Worm (Caenorhabditis elegans) whole organism, L4 larva: ENCODE measurements around the gene gob-1.

Experiments
- Y75B8A.6 ChIP-seq: fragments of 200-800 bp; sonication (Bioruptor generic); IDR thresholded peaks from 2 replicates; pipeline ENCODE4 v1.3.6; 2022; ENCODE audit warnings: missing genetic modification reagents, missing genetic modification characterization, missing compliant biosample characterization
- ces-1 ChIP-seq: fragments of 150-350 bp; sonication (generic microtip); optimal IDR thresholded peaks from 4 replicates; lab custom pipeline; 2014; ENCODE audit warnings: missing biosample characterization, missing genetic modification reagents, missing genetic modification characterization
- fos-1 ChIP-seq: fragments of 150-350 bp; optimal IDR thresholded peaks from 2 replicates; lab custom pipeline; 2014; ENCODE audit warnings: missing biosample characterization, missing genetic modification characterization
- lin-39 ChIP-seq: fragments of 150-350 bp; optimal IDR thresholded peaks from 2 replicates; lab custom pipeline; 2014; ENCODE audit warnings: missing biosample characterization, missing genetic modification reagents, missing genetic modification characterization
- snpc-4 ChIP-seq: fragments of 150-350 bp; optimal IDR thresholded peaks from 2 replicates; lab custom pipeline; 2014; ENCODE audit warnings: missing biosample characterization, missing genetic modification characterization
- ztf-11 ChIP-seq: fragments of 150-350 bp; optimal IDR thresholded peaks from 2 replicates; lab custom pipeline; 2014; ENCODE audit warnings: missing biosample characterization, missing genetic modification characterization

ce11 chrX:15494154-15494553 lies 752 bp downstream of the gob-1 start:
- TF ChIP-seq ces-1 (GFP tag; lab: Kevin White, UChicago) (no peak), Y75B8A.6 (no peak), snpc-4 (tag; lab: Kevin White, UChicago) (no peak), ztf-11 (no peak), lin-39 (tag; lab: Kevin White, UChicago) (no peak), fos-1 (tag; lab: Kevin White, UChicago) (no peak)
